Worm (Caenorhabditis elegans) whole organism, L3 larva: ENCODE results near the gene str-83.

ENCODE experiments used
- egl-27 ChIP-seq: sonication (generic microtip); optimal IDR thresholded peaks from 4 replicates; lab custom pipeline; 2017; ENCODE audit warnings: missing biosample characterization, missing genetic modification reagents, missing genetic modification characterization
- elt-3 ChIP-seq, 3 experiments: fragments of 150-350 bp in 1 of 3; sonication (generic microtip) in 2 of 3; optimal IDR thresholded peaks; 2 replicates in 2 of 3; 4 replicates in 1 of 3; lab custom pipeline; 2014 to 2017; ENCODE audit warnings: missing biosample characterization in 3 of 3, missing genetic modification characterization in 3 of 3
- nhr-23 ChIP-seq: fragments of 150-350 bp; optimal IDR thresholded peaks from 2 replicates; lab custom pipeline; 2014; ENCODE audit warnings: missing biosample characterization, missing genetic modification reagents, missing genetic modification characterization
- pqm-1 ChIP-seq: fragments of 150-350 bp; optimal IDR thresholded peaks from 2 replicates; lab custom pipeline; 2017; ENCODE audit warnings: missing biosample characterization, missing genetic modification characterization, inconsistent platforms
- skn-1 ChIP-seq: fragments of 150-350 bp; optimal IDR thresholded peaks from 2 replicates; lab custom pipeline; 2014; ENCODE audit warnings: missing biosample characterization, missing genetic modification characterization
- unc-62 ChIP-seq: fragments of 150-350 bp; sonication (generic microtip); optimal IDR thresholded peaks from 4 replicates; lab custom pipeline; 2014; ENCODE audit warnings: missing biosample characterization, missing genetic modification reagents, missing genetic modification characterization
- ztf-11 ChIP-seq: fragments of 150-350 bp; optimal IDR thresholded peaks from 2 replicates; lab custom pipeline; 2014; ENCODE audit warnings: missing biosample characterization, missing genetic modification characterization

ce11 chrV:3967762-3968161 lies 9.3 kb upstream of the str-83 start, which contains the start of gene cyp-34A8:
- TF ChIP-seq unc-62 (no peak), pqm-1 (tag; lab: Kevin White, UChicago) (no peak), nhr-23 (tag; lab: Kevin White, UChicago) (no peak), skn-1 (tag; lab: Kevin White, UChicago) (no peak), egl-27 (tag; lab: Kevin White, UChicago) (no peak), elt-3 (tag; optimal IDR thresholded peaks at IDR 0.05; lab: Kevin White, UChicago) (no peak), ztf-11 (tag; lab: Kevin White, UChicago) (no peak)
